Worm (Caenorhabditis elegans) whole organism, L4/young adult: Measurements from ENCODE around the gene srx-121.

Source experiments
- W03F9.2 ChIP-seq: fragments of 150-350 bp; optimal IDR thresholded peaks from 2 replicates; lab custom pipeline; 2014; ENCODE audit warnings: missing biosample characterization, missing genetic modification characterization
- dao-5 ChIP-seq: sonication (generic microtip); optimal IDR thresholded peaks from 2 replicates; lab custom pipeline; 2016; ENCODE audit warnings: missing genotype, missing genetic modification characterization, moderate library complexity, missing compliant biosample characterization
- him-1 ChIP-seq: sonication (generic microtip); optimal IDR thresholded peaks from 2 replicates; lab custom pipeline; 2016; ENCODE audit warnings: missing genotype, missing genetic modification reagents, missing genetic modification characterization, missing compliant biosample characterization

DNA sequence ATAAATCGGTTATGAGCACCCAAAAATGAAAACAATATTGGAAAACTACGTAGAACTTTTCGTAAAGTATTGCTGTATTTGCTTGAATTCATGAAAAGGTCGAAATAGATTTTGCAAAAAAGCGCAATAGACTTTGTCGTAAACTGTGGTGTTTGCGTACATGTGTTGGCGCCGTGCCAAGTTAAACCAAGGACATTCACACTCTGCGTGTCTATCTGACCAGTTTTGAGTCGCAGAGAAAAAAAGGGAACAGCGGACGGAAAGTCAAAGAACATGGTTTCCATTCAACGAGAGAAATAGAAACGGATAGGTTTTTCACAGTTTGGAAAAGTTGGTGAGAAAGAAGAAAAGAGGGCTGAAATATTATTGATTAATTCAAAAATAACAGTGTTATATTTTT is 18.4 kb upstream of the srx-121 start:
- TF ChIP-seq W03F9.2 (tag; lab: Kevin White, UChicago) (no peak), him-1 (tag; lab: Kevin White, UChicago) (no peak), dao-5 (tag; lab: Kevin White, UChicago) (no peak)
